Worm (Caenorhabditis elegans) whole organism, L4/young adult: ENCODE data around the gene sre-42.
A peak's percentile ranks its signal among the peaks of the same experiment; 100 is the strongest.

ENCODE experiments used
- W03F9.2 ChIP-seq: fragments of 150-350 bp; optimal IDR thresholded peaks from 2 replicates; lab custom pipeline; 2014; ENCODE audit warnings: missing biosample characterization, missing genetic modification characterization
- dao-5 ChIP-seq: sonication (generic microtip); optimal IDR thresholded peaks from 2 replicates; lab custom pipeline; 2016; ENCODE audit warnings: missing genotype, missing genetic modification characterization, moderate library complexity, missing compliant biosample characterization
- him-1 ChIP-seq: sonication (generic microtip); optimal IDR thresholded peaks from 2 replicates; lab custom pipeline; 2016; ENCODE audit warnings: missing genotype, missing genetic modification reagents, missing genetic modification characterization, missing compliant biosample characterization

Gene sre-42

DNA sequence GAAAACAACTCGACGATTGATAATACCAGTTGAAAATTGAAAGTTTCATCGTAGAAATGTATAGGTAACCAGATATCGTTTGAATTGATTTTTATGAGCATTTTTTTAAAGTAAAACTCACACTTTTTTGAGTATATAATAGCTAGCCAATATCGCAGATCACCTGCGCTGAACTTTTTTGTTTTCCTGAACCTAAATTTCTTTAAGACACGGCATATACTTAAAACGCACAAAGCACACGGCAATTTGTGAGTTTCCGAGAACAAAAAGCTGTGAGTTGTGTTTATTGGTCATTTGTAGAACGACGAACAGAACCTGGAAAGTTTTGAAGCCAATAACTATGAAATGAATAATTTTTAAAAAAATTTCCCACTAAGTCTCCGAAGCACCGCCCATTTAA lies 15.1 kb upstream of the sre-42 start, which contains the start of gene sre-29:
Gene sre-29, minus strand, starts transcription at position 101 of the 400 bp plus-strand sequence.
- no peak for TF ChIP-seq dao-5 (tag; lab: Kevin White, UChicago)

DNA sequence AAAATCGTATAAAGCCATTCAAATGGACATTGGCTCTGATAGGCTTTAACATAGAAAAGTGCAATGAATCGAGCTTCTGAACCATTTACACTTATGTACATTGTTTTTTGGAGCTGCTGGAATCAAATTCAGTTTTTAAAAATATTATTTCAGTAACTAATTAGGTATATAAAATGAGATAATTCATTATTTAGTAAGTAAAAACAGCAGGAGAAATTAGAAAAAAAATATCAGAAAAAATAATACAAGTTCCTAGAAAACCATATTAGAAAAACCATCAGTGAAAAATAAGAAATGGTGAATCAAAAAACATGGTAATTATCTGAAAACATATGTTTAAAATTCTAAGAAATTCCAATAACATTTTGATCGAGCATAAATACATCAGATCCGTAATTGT lies 11.0 kb upstream of the sre-42 start, which contains the start of gene F57G9.7:
Gene F57G9.7, minus strand, starts transcription at position 101 of the 400 bp plus-strand sequence.
- TF ChIP-seq W03F9.2 (tag; lab: Kevin White, UChicago) (no peak), him-1 (tag; lab: Kevin White, UChicago) (no peak), dao-5 (tag; lab: Kevin White, UChicago) (no peak)

ce11 chrII:12394138-12394537 lies 7.5 kb upstream of the sre-42 start:
- no peak for TF ChIP-seq him-1 (tag; lab: Kevin White, UChicago)
- no peak for TF ChIP-seq dao-5 (tag; lab: Kevin White, UChicago)
- TF ChIP-seq W03F9.2 (tag; lab: Kevin White, UChicago), result no peak

DNA sequence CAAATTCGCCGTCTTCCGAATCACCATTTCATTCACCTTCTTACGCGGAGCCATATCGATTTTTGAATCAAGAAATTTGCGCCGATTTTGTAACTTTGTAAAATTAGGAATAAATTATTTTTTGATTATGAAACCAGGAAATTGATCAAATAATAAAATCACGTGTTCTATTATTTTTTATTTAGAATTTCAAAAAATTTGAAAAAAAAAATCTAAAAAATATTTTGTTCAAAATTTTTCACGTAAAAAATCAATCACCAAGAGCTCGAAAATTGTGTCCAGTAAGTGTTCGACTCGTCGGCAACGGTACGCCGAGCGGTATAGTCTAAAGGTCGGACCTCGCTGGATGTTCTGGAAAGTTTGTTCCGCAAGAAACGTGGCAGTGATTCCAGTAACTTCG lies 7.0 kb upstream of the sre-42 start, which contains the start of gene Y57A10B.7:
Gene Y57A10B.7, minus strand, starts transcription at position 101 of the 400 bp plus-strand sequence.
- TF ChIP-seq him-1 (tag; lab: Kevin White, UChicago) (no peak), dao-5 (tag; lab: Kevin White, UChicago) (no peak), W03F9.2 (tag; lab: Kevin White, UChicago) (no peak)

DNA sequence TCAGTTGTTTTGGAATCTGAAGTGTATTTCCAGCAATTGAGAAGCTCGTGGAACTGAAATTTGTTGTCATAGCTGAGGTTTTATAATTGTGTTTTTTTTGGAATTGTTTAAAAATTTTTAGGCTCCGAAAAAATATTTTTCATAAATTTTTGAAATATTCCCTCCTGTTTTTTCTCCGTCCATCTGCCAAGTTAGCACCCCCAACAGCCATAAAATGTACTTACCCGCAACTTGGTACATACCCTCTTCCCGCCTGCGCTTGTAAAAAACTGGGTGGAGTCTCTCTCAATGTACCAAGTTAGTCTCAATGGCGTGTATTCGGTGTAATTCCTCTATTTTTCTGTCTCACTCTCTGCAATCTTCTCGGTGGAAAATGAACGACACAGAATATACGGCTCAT lies 3.1 kb upstream of the sre-42 start, which contains the start of gene Y57A10B.6:
Gene Y57A10B.6, plus strand, starts transcription at position 301 of the 400 bp plus-strand sequence.
- TF ChIP-seq W03F9.2 (tag; lab: Kevin White, UChicago), result no peak

DNA sequence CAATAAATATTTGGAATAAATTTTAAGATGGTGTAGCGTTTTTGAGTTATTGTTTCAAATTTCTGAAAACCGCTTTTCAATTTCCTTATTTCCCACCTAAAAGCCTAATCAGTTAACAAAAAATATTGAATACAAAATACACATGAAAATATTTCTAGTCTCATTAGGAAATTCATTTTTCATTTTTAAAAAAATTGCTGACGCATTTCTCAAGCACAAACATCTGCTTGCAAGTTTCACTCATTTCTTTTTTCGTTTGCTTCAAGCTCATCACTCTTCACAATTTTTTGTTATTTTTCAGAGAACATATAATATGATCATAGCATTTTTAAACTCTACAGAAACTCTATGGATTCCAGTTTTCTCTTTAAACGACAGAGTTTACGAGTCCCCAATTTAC lies 1.3 kb upstream of the sre-42 start, which contains the start of gene sre-41:
Gene sre-41, plus strand, starts transcription at position 301 of the 400 bp plus-strand sequence.
- TF ChIP-seq dao-5 (tag; lab: Kevin White, UChicago) (no peak), W03F9.2 (tag; lab: Kevin White, UChicago) (no peak), him-1 (tag; lab: Kevin White, UChicago) (no peak)

DNA sequence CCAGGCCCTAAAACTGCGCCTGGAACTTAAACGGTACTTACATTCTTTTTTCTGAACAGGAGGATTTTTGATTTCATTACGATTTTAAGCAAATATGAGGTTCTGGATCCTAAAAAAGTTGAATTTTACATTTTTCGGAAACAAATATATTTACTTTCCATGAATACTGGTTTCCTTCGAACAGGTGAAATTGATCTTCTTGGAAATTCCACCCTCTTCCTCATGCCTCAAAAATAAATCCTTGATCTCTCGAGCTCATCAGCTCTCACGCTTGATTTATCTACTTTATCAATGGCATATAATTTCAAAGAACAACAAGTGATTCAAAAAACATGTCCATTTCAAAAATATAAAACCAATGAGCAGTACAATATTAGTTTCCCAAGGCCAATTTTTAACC lies 806 bp upstream of the sre-42 start:
- TF ChIP-seq him-1 (tag; lab: Kevin White, UChicago) (no peak), dao-5 (tag; lab: Kevin White, UChicago) (no peak), W03F9.2 (tag; lab: Kevin White, UChicago) (no peak)

DNA sequence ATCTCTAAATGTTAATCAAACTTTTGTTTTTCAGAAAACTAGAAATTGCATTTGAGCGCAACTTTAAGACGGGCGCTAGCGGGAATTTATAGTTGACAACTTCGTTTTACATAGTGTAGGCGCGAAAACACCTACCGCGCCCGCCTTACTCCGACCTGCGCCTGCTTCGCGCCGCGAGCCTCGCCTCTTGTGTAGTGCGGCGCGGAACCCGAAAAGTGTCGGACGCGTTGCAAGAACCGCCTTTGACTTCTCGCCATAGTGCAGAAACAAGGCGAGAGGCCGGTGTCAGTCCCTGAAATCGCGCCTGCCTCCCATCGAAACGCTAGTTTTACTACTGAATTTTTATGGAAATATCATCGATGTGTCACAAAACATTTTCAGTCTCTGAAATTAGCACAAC lies 866 bp downstream of the sre-42 start:
- TF ChIP-seq him-1 (tag; lab: Kevin White, UChicago) (no peak), dao-5 (tag; lab: Kevin White, UChicago) (no peak), W03F9.2 (tag; lab: Kevin White, UChicago) (no peak)

DNA sequence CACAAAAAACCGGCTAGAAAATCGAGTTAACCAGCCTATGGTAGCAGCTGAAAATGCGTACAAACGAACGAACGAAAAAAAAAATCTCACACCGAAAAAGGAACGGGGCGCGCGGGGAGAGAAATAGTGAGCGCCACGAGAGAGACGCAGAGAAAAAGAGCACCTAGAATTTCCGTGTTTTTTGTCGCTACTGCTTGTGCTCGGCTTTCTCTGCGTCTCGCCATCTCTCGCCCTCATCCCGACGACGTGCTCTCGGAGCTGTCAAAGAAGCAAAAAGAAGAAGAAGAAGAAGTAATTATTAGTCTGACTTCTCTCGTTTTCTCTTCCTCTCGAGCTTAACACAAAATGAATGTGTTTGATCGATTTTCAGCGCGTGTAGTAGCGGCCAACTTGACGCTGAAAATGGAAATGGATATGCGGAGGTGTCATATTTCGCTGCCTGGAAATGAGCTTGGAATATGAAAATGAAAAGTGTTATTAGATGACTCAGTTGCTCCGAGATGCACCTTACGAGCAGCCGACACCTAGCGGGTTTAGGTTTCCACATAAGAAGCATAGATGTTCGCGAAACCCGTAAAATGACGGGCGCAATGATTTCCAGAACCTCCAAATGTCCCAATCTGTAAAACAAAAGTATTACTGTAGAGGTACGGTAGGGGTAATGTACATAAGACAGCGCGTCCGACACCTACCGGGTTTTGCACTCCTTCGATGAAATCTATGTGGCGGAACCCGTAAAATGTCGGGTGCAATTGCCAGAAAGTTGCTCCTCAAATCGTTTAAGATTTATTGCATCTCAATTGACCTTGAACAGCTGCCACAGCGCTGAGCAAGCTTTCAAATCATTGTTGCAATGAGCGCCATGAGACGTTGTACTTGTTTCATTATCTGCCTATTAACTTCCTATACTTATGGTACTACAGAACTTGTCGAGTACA lies 3.8 kb downstream of the sre-42 start, which contains the start of gene btb-14:
Gene btb-14, plus strand, starts transcription at position 839 of the 938 bp plus-strand sequence.
- peak; percentile 11 for TF ChIP-seq him-1 (tag; lab: Kevin White, UChicago)
- TF ChIP-seq W03F9.2 (tag; lab: Kevin White, UChicago), result no peak

ce11 chrII:12380888-12381287 lies 5.8 kb downstream of the sre-42 start:
- TF ChIP-seq him-1 (tag; lab: Kevin White, UChicago), result no peak

DNA sequence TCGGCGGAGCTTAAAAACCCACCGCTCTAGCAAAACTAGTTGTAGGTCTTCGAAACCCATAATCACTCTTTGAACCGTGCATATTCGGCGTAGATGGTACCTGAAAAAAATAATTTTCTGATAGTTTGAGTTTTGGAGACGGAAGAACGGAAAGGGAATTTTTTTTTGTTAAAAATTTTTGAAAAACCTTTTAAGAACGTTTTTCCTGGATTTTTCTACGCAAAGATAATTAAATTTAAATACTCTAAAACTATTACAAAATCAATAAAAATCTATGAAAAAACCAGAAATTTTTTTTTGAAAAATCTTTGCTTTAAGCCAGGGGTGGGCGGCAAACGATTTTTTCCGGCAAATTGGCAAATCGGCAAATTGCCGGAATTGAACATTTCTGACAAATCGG lies 7.3 kb downstream of the sre-42 start, which contains the start of gene marc-5:
Gene marc-5, minus strand, starts transcription at position 101 of the 400 bp plus-strand sequence.
- no peak for TF ChIP-seq W03F9.2 (tag; lab: Kevin White, UChicago)
- TF ChIP-seq him-1 (tag; lab: Kevin White, UChicago), result no peak
- no peak for TF ChIP-seq dao-5 (tag; lab: Kevin White, UChicago)

ce11 chrII:12378793-12379192 lies 7.9 kb downstream of the sre-42 start:
- TF ChIP-seq W03F9.2 (tag; lab: Kevin White, UChicago) (no peak), him-1 (tag; lab: Kevin White, UChicago) (peak; percentile 12), dao-5 (tag; lab: Kevin White, UChicago) (no peak)

ce11 chrII:12373921-12374320 lies 12.8 kb downstream of the sre-42 start:
- no peak for TF ChIP-seq dao-5 (tag; lab: Kevin White, UChicago)
- TF ChIP-seq him-1 (tag; lab: Kevin White, UChicago), result no peak
- TF ChIP-seq W03F9.2 (tag; lab: Kevin White, UChicago), result no peak

ce11 chrII:12369202-12369601 lies 17.5 kb downstream of the sre-42 start:
- TF ChIP-seq dao-5 (tag; lab: Kevin White, UChicago), result no peak
- TF ChIP-seq W03F9.2 (tag; lab: Kevin White, UChicago), result no peak
- no peak for TF ChIP-seq him-1 (tag; lab: Kevin White, UChicago)
